Worm (Caenorhabditis elegans): ENCODE data around the gene dgtr-1.

ce11 chrV:6453122-6453521 lies 43.8 kb upstream of the dgtr-1 start, which contains the start of gene acl-9:
- TF ChIP-seq him-1 (tag; optimal IDR thresholded peaks at IDR 0.05) (no peak), W03F9.2 (tag; optimal IDR thresholded peaks at IDR 0.05) (no peak)
